ENCODE assay signal across 2 worm cellular contexts in the genomic region with DNA sequence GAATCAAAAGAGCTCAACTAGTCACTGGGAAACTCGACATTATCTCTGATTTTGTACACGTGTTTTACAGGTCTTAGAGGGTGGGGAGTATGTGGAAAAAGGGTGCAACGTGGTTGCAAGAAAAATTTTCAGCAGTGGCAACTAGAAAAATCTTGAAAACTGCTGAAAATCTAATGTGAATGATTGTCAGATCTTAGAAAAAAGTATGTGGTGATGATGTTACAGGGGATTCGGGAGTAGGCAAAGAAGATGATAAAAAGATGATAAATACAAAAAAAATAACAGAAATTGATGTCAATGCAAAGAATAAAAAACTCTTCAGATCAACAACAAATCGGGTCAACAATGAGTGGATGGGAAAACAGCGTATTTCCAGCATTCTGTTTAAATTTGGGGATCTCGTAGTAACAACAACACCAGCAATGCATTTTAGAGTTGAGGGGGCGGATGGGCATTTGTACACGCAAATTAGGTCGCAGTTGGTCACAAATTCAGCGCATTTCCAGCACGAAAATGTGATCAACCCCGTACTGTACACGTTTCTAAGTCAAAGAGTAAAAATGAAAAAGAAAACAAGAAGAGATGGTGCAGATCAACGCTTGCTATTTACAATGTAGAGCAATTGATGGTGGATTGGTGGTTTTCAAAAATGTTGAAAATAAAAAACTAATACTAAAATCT.
TF ChIP-seq lines count a peak whose summit lies in the region.

No protein-coding gene starts in this region.

TF ChIP-seq in whole organism, L4 larva, 104 proteins besides CTCF, POLR2A, EP300 and RAD21 (continued from another document):
- TF ChIP-seq aly-2 (tag; optimal IDR thresholded peaks at IDR 0.05; lab: Kevin White, UChicago) = no peak
- TF ChIP-seq nhr-10 (tag; optimal IDR thresholded peaks at IDR 0.05; lab: Kevin White, UChicago) = no peak
- TF ChIP-seq spr-1 (tag; optimal IDR thresholded peaks at IDR 0.05; lab: Kevin White, UChicago) = no peak
- no peak for TF ChIP-seq ztf-11 (tag; optimal IDR thresholded peaks at IDR 0.05; lab: Kevin White, UChicago)
- no peak for TF ChIP-seq sdz-12 (GFP tag; optimal IDR thresholded peaks at IDR 0.05; lab: Kevin White, UChicago)
- peak; percentile 61; the same call in 1 of the 2 replicates for TF ChIP-seq zfp-3 (GFP tag; conservative IDR thresholded peaks at IDR 0.05; lab: Robert Waterston, UW)
- TF ChIP-seq dmd-8 (GFP tag; IDR thresholded peaks at IDR 0.05; lab: Robert Waterston, UW) = no peak
- TF ChIP-seq ZK546.5 (tag; optimal IDR thresholded peaks at IDR 0.05; lab: Kevin White, UChicago) = no peak
- TF ChIP-seq F10B5.3 (tag; optimal IDR thresholded peaks at IDR 0.05; lab: Kevin White, UChicago) = no peak
- no peak for TF ChIP-seq attf-4 (tag; optimal IDR thresholded peaks at IDR 0.05; lab: Kevin White, UChicago)
- no peak for TF ChIP-seq nhr-76 (tag; optimal IDR thresholded peaks at IDR 0.05; lab: Kevin White, UChicago)
- no peak for TF ChIP-seq dpl-1 (GFP tag; optimal IDR thresholded peaks at IDR 0.05; lab: Kevin White, UChicago)
- TF ChIP-seq php-3 (GFP tag; IDR thresholded peaks at IDR 0.05; lab: Robert Waterston, UW) = no peak
- TF ChIP-seq mxl-2 (GFP tag; conservative IDR thresholded peaks at IDR 0.05; lab: Robert Waterston, UW) = no peak
- TF ChIP-seq ztf-7 (tag; optimal IDR thresholded peaks at IDR 0.05; lab: Kevin White, UChicago) = no peak
- peak; percentile 57 for TF ChIP-seq nhr-77 (tag; optimal IDR thresholded peaks at IDR 0.05; lab: Kevin White, UChicago)
- no peak for TF ChIP-seq ceh-20 (GFP tag; IDR thresholded peaks at IDR 0.05; lab: Robert Waterston, UW)
- no peak for TF ChIP-seq egl-27 (tag; optimal IDR thresholded peaks at IDR 0.05; lab: Kevin White, UChicago)
- TF ChIP-seq daf-12 (tag; optimal IDR thresholded peaks at IDR 0.05; lab: Kevin White, UChicago) = no peak
- TF ChIP-seq lsy-2 (tag; optimal IDR thresholded peaks at IDR 0.05; lab: Kevin White, UChicago) = peak in 1 of 2 experiments; percentile 2
- TF ChIP-seq duxl-1 (tag; optimal IDR thresholded peaks at IDR 0.05; lab: Kevin White, UChicago; ENCODE audit: poor library complexity) = peak; percentile 42
- TF ChIP-seq egl-43 (GFP tag; IDR thresholded peaks at IDR 0.05; lab: Robert Waterston, UW) = no peak; the same call in 1 of the 2 replicates
- TF ChIP-seq pha-4 (GFP tag; IDR thresholded peaks at IDR 0.05; lab: Robert Waterston, UW) = peak; percentile 25; the same call in 1 of the 2 replicates
- TF ChIP-seq pha-4 (tag; optimal IDR thresholded peaks at IDR 0.05; lab: Kevin White, UChicago) = no peak
- TF ChIP-seq T20F7.1 (GFP tag; optimal IDR thresholded peaks at IDR 0.05; lab: Kevin White, UChicago) = peak; percentile 35
- TF ChIP-seq lin-13 (GFP tag; optimal IDR thresholded peaks at IDR 0.05; lab: Kevin White, UChicago) = peak; percentile 40
- TF ChIP-seq zip-11 (GFP tag; IDR thresholded peaks at IDR 0.05; lab: Robert Waterston, UW) = no peak
- TF ChIP-seq unc-39 (tag; optimal IDR thresholded peaks at IDR 0.05; lab: Kevin White, UChicago) = peak; percentile 2
- TF ChIP-seq vab-7 (GFP tag; IDR thresholded peaks at IDR 0.05; lab: Robert Waterston, UW) = peak; percentile 31; the same call in 1 of the 2 replicates
- peak; percentile 2 for TF ChIP-seq lin-15B (tag; optimal IDR thresholded peaks at IDR 0.05; lab: Kevin White, UChicago)

TF ChIP-seq in whole organism, young adult, 124 proteins besides CTCF, POLR2A, EP300 and RAD21 (continued from another document):
- no peak for TF ChIP-seq efl-1 (GFP tag; optimal IDR thresholded peaks at IDR 0.05; lab: Kevin White, UChicago)
- no peak for TF ChIP-seq ceh-40 (GFP tag; IDR thresholded peaks at IDR 0.05; lab: Robert Waterston, UW)
- peak; percentile 14; the same call in 1 of the 2 replicates for TF ChIP-seq bed-1 (GFP tag; IDR thresholded peaks at IDR 0.05; lab: Robert Waterston, UW)
- 0 out of 2 replicates have a peak, but pooled peaks have one; percentile 4 for TF ChIP-seq aptf-3 (GFP tag; IDR thresholded peaks at IDR 0.05; lab: Robert Waterston, UW)
- no peak for TF ChIP-seq let-526 (GFP tag; IDR thresholded peaks at IDR 0.05; lab: Robert Waterston, UW)
- peak; percentile 36 for TF ChIP-seq ZK185.1 (tag; optimal IDR thresholded peaks at IDR 0.05; lab: Kevin White, UChicago; ENCODE audit: poor library complexity, severe bottlenecking)
- 0 out of 2 replicates have a peak, but pooled peaks have one; percentile 11 for TF ChIP-seq Y56A3A.18 (GFP tag; IDR thresholded peaks at IDR 0.05; lab: Robert Waterston, UW)
- TF ChIP-seq ccch-3 (GFP tag; optimal IDR thresholded peaks at IDR 0.05; lab: Kevin White, UChicago) = no peak
- TF ChIP-seq zim-3 (tag; optimal IDR thresholded peaks at IDR 0.05; lab: Kevin White, UChicago) = peak; percentile 66
- TF ChIP-seq hrde-1 (tag; optimal IDR thresholded peaks at IDR 0.05; lab: Kevin White, UChicago; ENCODE audit: borderline replicate concordance) = no peak
- no peak for TF ChIP-seq unc-130 (GFP tag; optimal IDR thresholded peaks at IDR 0.05; lab: Kevin White, UChicago)
- TF ChIP-seq Y95B8A.8 (GFP tag; IDR thresholded peaks at IDR 0.05; lab: Robert Waterston, UW) = peak; percentile 70
- no peak for TF ChIP-seq nhr-120 (GFP tag; IDR thresholded peaks at IDR 0.05; lab: Robert Waterston, UW)
- TF ChIP-seq F22D6.2 (tag; optimal IDR thresholded peaks at IDR 0.05; lab: Kevin White, UChicago) = no peak
- TF ChIP-seq C06A6.2 (GFP tag; conservative IDR thresholded peaks at IDR 0.05; lab: Robert Waterston, UW) = no peak
- no peak for TF ChIP-seq snpc-1.1 (tag; optimal IDR thresholded peaks at IDR 0.05; lab: Kevin White, UChicago; ENCODE audit: insufficient read depth)
- TF ChIP-seq ztf-18 (tag; optimal IDR thresholded peaks at IDR 0.05; lab: Kevin White, UChicago) = no peak
- no peak for TF ChIP-seq unc-62 (GFP tag; optimal IDR thresholded peaks at IDR 0.05; lab: Kevin White, UChicago)
- TF ChIP-seq rcor-1 (GFP tag; IDR thresholded peaks at IDR 0.05; lab: Robert Waterston, UW) = 0 out of 2 replicates have a peak, but pooled peaks have one; percentile 19
- TF ChIP-seq nhr-27 (tag; optimal IDR thresholded peaks at IDR 0.05; lab: Kevin White, UChicago) = no peak
- no peak for TF ChIP-seq ceh-27 (GFP tag; optimal IDR thresholded peaks at IDR 0.05; lab: Kevin White, UChicago)
- TF ChIP-seq akir-1 (GFP tag; optimal IDR thresholded peaks at IDR 0.05; lab: Kevin White, UChicago) = no peak
- TF ChIP-seq athp-1 (tag; optimal IDR thresholded peaks at IDR 0.05; lab: Kevin White, UChicago) = no peak
- no peak for TF ChIP-seq sptf-2 (GFP tag; optimal IDR thresholded peaks at IDR 0.05; lab: Kevin White, UChicago)
- TF ChIP-seq B0261.1 (tag; optimal IDR thresholded peaks at IDR 0.05; lab: Kevin White, UChicago) = no peak
- no peak for TF ChIP-seq die-1 (tag; optimal IDR thresholded peaks at IDR 0.05; lab: Kevin White, UChicago)
- no peak for TF ChIP-seq madf-8 (GFP tag; conservative IDR thresholded peaks at IDR 0.05; lab: Robert Waterston, UW)
- TF ChIP-seq ama-1 (optimal IDR thresholded peaks at IDR 0.05; lab: Kevin White, UChicago) = peak; percentile 44
- TF ChIP-seq ama-1 (GFP tag; optimal IDR thresholded peaks at IDR 0.05; lab: Kevin White, UChicago) = no peak
- peak; percentile 29; the same call in 1 of the 2 replicates for TF ChIP-seq hsf-1 (GFP tag; IDR thresholded peaks at IDR 0.05; lab: Robert Waterston, UW)
- peak; percentile 18 for TF ChIP-seq lsl-1 (GFP tag; optimal IDR thresholded peaks at IDR 0.05; lab: Kevin White, UChicago)
- peak; percentile 40; the same call in 1 of the 2 replicates for TF ChIP-seq egl-44 (GFP tag; IDR thresholded peaks at IDR 0.05; lab: Robert Waterston, UW)
- TF ChIP-seq F37B4.10 (GFP tag; IDR thresholded peaks at IDR 0.05; lab: Robert Waterston, UW) = 0 out of 2 replicates have a peak, but pooled peaks have one; percentile 60
- no peak for TF ChIP-seq fkh-3 (tag; optimal IDR thresholded peaks at IDR 0.05; lab: Kevin White, UChicago)
- TF ChIP-seq aptf-2 (GFP tag; conservative IDR thresholded peaks at IDR 0.05; lab: Robert Waterston, UW) = no peak
- no peak for TF ChIP-seq F55B11.4 (tag; optimal IDR thresholded peaks at IDR 0.05; lab: Kevin White, UChicago; ENCODE audit: borderline replicate concordance, insufficient read depth)
- TF ChIP-seq ekl-4 (GFP tag; IDR thresholded peaks at IDR 0.05; lab: Robert Waterston, UW) = peak; percentile 5; the same call in 1 of the 2 replicates
- TF ChIP-seq atf-7 (tag; optimal IDR thresholded peaks at IDR 0.05; lab: Kevin White, UChicago) = peak; percentile 24
- no peak for TF ChIP-seq ztf-6 (GFP tag; IDR thresholded peaks at IDR 0.05; lab: Robert Waterston, UW)
TF ChIP-seq in whole organism, young adult: peak in this region for 39.
